Comparison of ENCODE assay signal across 3 worm cellular contexts in genomic region chrV:7575563-7575962, ce11.
TF ChIP-seq lines count a peak whose summit lies in the region.

TSS of gene snu-66 (minus strand) at chrV:7575670.
TSS of gene ints-9 (plus strand) at chrV:7575802.

TF ChIP-seq in whole organism, L1 larva, 84 proteins besides CTCF, POLR2A, EP300 and RAD21 (continued from another document):
- TF ChIP-seq irx-1 (tag; optimal IDR thresholded peaks at IDR 0.05; lab: Kevin White, UChicago), result peak; percentile 46
- TF ChIP-seq lin-39 (tag; optimal IDR thresholded peaks at IDR 0.05; lab: Kevin White, UChicago), result peak; percentile 48
- peak; percentile 64 for TF ChIP-seq grh-1 (GFP tag; IDR thresholded peaks at IDR 0.05; lab: Robert Waterston, UW)
- TF ChIP-seq unc-86 (tag; optimal IDR thresholded peaks at IDR 0.05; lab: Kevin White, UChicago), result peak; percentile 53
- no peak for TF ChIP-seq pag-3 (tag; optimal IDR thresholded peaks at IDR 0.05; lab: Kevin White, UChicago; ENCODE audit: borderline replicate concordance, insufficient read depth)
- TF ChIP-seq nhr-90 (tag; optimal IDR thresholded peaks at IDR 0.05; lab: Kevin White, UChicago; ENCODE audit: poor library complexity), result peak; percentile 76
- peak; percentile 33 for TF ChIP-seq fkh-8 (tag; optimal IDR thresholded peaks at IDR 0.05; lab: Kevin White, UChicago)
- TF ChIP-seq rnt-1 (tag; optimal IDR thresholded peaks at IDR 0.05; lab: Kevin White, UChicago), result peak; percentile 79
- no peak for TF ChIP-seq ztf-4 (tag; optimal IDR thresholded peaks at IDR 0.05; lab: Kevin White, UChicago)
- TF ChIP-seq nhr-12 (tag; optimal IDR thresholded peaks at IDR 0.05; lab: Kevin White, UChicago), result no peak
- TF ChIP-seq lsy-2 (tag; optimal IDR thresholded peaks at IDR 0.05; lab: Kevin White, UChicago), result peak; percentile 79 to 80
- peak; percentile 67 to 80 for TF ChIP-seq efl-1 (optimal IDR thresholded peaks at IDR 0.05; lab: Kevin White, UChicago)
- peak; percentile 78 to 96 for TF ChIP-seq efl-1 (GFP tag; optimal IDR thresholded peaks at IDR 0.05 in 1 of 2; lab: Kevin White, UChicago)
- TF ChIP-seq hlh-17 (GFP tag; optimal IDR thresholded peaks at IDR 0.05; lab: Kevin White, UChicago; ENCODE audit: borderline replicate concordance), result no peak
- peak; percentile 74 for TF ChIP-seq C16A3.4 (tag; optimal IDR thresholded peaks at IDR 0.05; lab: Kevin White, UChicago)
- peak; percentile 34 for TF ChIP-seq fos-1 (tag; optimal IDR thresholded peaks at IDR 0.05; lab: Kevin White, UChicago)
- TF ChIP-seq mep-1 (tag; optimal IDR thresholded peaks at IDR 0.05; lab: Kevin White, UChicago), result peak; percentile 87
- TF ChIP-seq tlp-1 (tag; optimal IDR thresholded peaks at IDR 0.05; lab: Kevin White, UChicago), result no peak
- TF ChIP-seq mef-2 (tag; optimal IDR thresholded peaks at IDR 0.05; lab: Kevin White, UChicago), result no peak
- TF ChIP-seq F16B12.6 (tag; optimal IDR thresholded peaks at IDR 0.05; lab: Kevin White, UChicago), result peak; percentile 36
- peak; percentile 18 for TF ChIP-seq lir-3 (tag; optimal IDR thresholded peaks at IDR 0.05; lab: Kevin White, UChicago; ENCODE audit: poor library complexity)
- peak; percentile 54 for TF ChIP-seq skn-1 (tag; optimal IDR thresholded peaks at IDR 0.05; lab: Kevin White, UChicago)
- TF ChIP-seq nhr-11 (tag; optimal IDR thresholded peaks at IDR 0.05; lab: Kevin White, UChicago), result no peak
- TF ChIP-seq ces-1 (GFP tag; optimal IDR thresholded peaks at IDR 0.05; lab: Kevin White, UChicago), result no peak
- TF ChIP-seq lin-15B (tag; optimal IDR thresholded peaks at IDR 0.05; lab: Kevin White, UChicago), result peak; percentile 63
- TF ChIP-seq unc-30 (tag; optimal IDR thresholded peaks at IDR 0.05; lab: Kevin White, UChicago), result no peak
- TF ChIP-seq unc-130 (tag; optimal IDR thresholded peaks at IDR 0.05; lab: Kevin White, UChicago), result peak; percentile 71
- no peak for TF ChIP-seq hlh-4 (tag; optimal IDR thresholded peaks at IDR 0.05; lab: Kevin White, UChicago)
- TF ChIP-seq fkh-4 (tag; optimal IDR thresholded peaks at IDR 0.05; lab: Kevin White, UChicago; ENCODE audit: borderline replicate concordance), result no peak
- TF ChIP-seq fkh-10 (GFP tag; optimal IDR thresholded peaks at IDR 0.05; lab: Kevin White, UChicago), result no peak

TF ChIP-seq in whole organism, L2 larva, 48 proteins besides CTCF, POLR2A, EP300 and RAD21 (continued from another document):
- TF ChIP-seq mbf-1 (tag; optimal IDR thresholded peaks at IDR 0.05; lab: Kevin White, UChicago) (no peak), ceh-16 (tag; optimal IDR thresholded peaks at IDR 0.05; lab: Kevin White, UChicago) (no peak), nhr-129 (tag; optimal IDR thresholded peaks at IDR 0.05; lab: Kevin White, UChicago) (peak; percentile 65), lin-11 (tag; optimal IDR thresholded peaks at IDR 0.05; lab: Kevin White, UChicago) (no peak), nhr-11 (tag; optimal IDR thresholded peaks at IDR 0.05; lab: Kevin White, UChicago) (no peak), R02D3.7 (tag; optimal IDR thresholded peaks at IDR 0.05; lab: Kevin White, UChicago) (no peak)
TF ChIP-seq in whole organism, L2 larva: peak in this region for 14.

TF ChIP-seq in whole organism, L3 larva, 47 proteins besides CTCF, POLR2A, EP300 and RAD21 (continued from another document):
- peak; percentile 67 for TF ChIP-seq pha-4 (tag; optimal IDR thresholded peaks at IDR 0.05; lab: Kevin White, UChicago)
- TF ChIP-seq ztf-11 (tag; optimal IDR thresholded peaks at IDR 0.05; lab: Kevin White, UChicago), result no peak
- TF ChIP-seq nhr-25 (tag; optimal IDR thresholded peaks at IDR 0.05; lab: Kevin White, UChicago), result peak; percentile 38
